Fruit fly (Drosophila melanogaster) whole organism, embryonic: Measurements from ENCODE around the gene CG12992.

ENCODE experiments used
- Atf6 ChIP-seq: fragments of 200-800 bp; sonication (Bioruptor generic); IDR thresholded peaks from 2 replicates; pipeline ENCODE4 v1.3.6; 2022; ENCODE audit warnings: missing biosample characterization, missing genetic modification characterization
- BEAF-32 ChIP-seq: fragments of 200-800 bp; sonication (Bioruptor generic); optimal IDR thresholded peaks from 3 replicates; lab custom pipeline; 2017; ENCODE audit warnings: missing biosample characterization, missing genetic modification characterization, mild to moderate bottlenecking, moderate library complexity, missing genetic modification reagents
- Bteb2 ChIP-seq: fragments of 200-800 bp; sonication (Bioruptor generic); optimal IDR thresholded peaks from 2 replicates; lab custom pipeline; 2016; ENCODE audit warnings: missing biosample characterization, missing genetic modification characterization
- CG10209 ChIP-seq: fragments of 200-800 bp; sonication (Bioruptor generic); optimal IDR thresholded peaks from 3 replicates; lab custom pipeline; 2017; ENCODE audit warnings: missing biosample characterization, mild to moderate bottlenecking, missing genetic modification characterization, missing genetic modification reagents
- CG10959 ChIP-seq: fragments of 200-800 bp; sonication (Bioruptor generic); IDR thresholded peaks from 2 replicates; pipeline ENCODE4 v1.3.6; 2022; ENCODE audit warnings: missing biosample characterization, missing genetic modification characterization
- CG11247 ChIP-seq: fragments of 200-800 bp; sonication (Bioruptor generic); IDR thresholded peaks from 2 replicates; pipeline ENCODE4 v1.3.6; 2022; ENCODE audit warnings: missing biosample characterization, missing genetic modification characterization
- CG12219 ChIP-seq: fragments of 200-800 bp; sonication (Bioruptor generic); optimal IDR thresholded peaks from 3 replicates; lab custom pipeline; 2018; ENCODE audit warnings: missing biosample characterization, mild to moderate bottlenecking, missing genetic modification characterization
- CG12391 ChIP-seq: fragments of 200-800 bp; sonication (Bioruptor generic); optimal IDR thresholded peaks from 3 replicates; lab custom pipeline; 2018; ENCODE audit warnings: missing biosample characterization, mild to moderate bottlenecking, missing genetic modification characterization, moderate library complexity
- CG14965 ChIP-seq: fragments of 200-800 bp; sonication (Bioruptor generic); optimal IDR thresholded peaks from 2 replicates; lab custom pipeline; 2016; ENCODE audit warnings: missing biosample characterization, missing genetic modification characterization, borderline replicate concordance
- CG15269 ChIP-seq: fragments of 200-800 bp; sonication (Bioruptor generic); optimal IDR thresholded peaks from 2 replicates; lab custom pipeline; 2018; ENCODE audit warnings: missing biosample characterization, mild to moderate bottlenecking, missing genetic modification characterization, moderate library complexity
- CG15601 ChIP-seq: fragments of 200-800 bp; sonication (Bioruptor generic); optimal IDR thresholded peaks from 3 replicates; lab custom pipeline; 2019; ENCODE audit warnings: missing biosample characterization, mild to moderate bottlenecking, missing genetic modification characterization, moderate library complexity
- CG17829 ChIP-seq: fragments of 200-800 bp; optimal IDR thresholded peaks from 2 replicates; lab custom pipeline; 2019; ENCODE audit warnings: missing biosample characterization, mild to moderate bottlenecking, missing genetic modification characterization, moderate library complexity
- CG2120 ChIP-seq: fragments of 200-800 bp; sonication (Bioruptor generic); optimal IDR thresholded peaks from 3 replicates; lab custom pipeline; 2016; ENCODE audit warnings: missing biosample characterization, missing genetic modification characterization
- CG2199 ChIP-seq: fragments of 200-800 bp; sonication (Bioruptor generic); IDR thresholded peaks from 3 replicates; pipeline ENCODE4 v1.3.6; 2022; ENCODE audit warnings: missing biosample characterization, missing genetic modification characterization
- CG2202 ChIP-seq: fragments of 200-800 bp; sonication (Bioruptor generic); optimal IDR thresholded peaks from 2 replicates; lab custom pipeline; 2018; ENCODE audit warnings: missing biosample characterization, mild to moderate bottlenecking, missing genetic modification characterization
- CG31224 ChIP-seq: fragments of 200-800 bp; sonication (Bioruptor generic); IDR thresholded peaks from 2 replicates; pipeline ENCODE4 v1.3.6; 2022; ENCODE audit warnings: missing biosample characterization, missing genetic modification characterization
- CG31388 ChIP-seq: fragments of 200-800 bp; sonication (Bioruptor generic); optimal IDR thresholded peaks from 2 replicates; lab custom pipeline; 2016; ENCODE audit warnings: missing biosample characterization, missing genetic modification characterization
- CG6683 ChIP-seq: fragments of 200-800 bp; sonication (Bioruptor generic); optimal IDR thresholded peaks from 2 replicates; lab custom pipeline; 2017; ENCODE audit warnings: missing biosample characterization, mild to moderate bottlenecking, missing genetic modification characterization, missing genetic modification reagents
- CG7556 ChIP-seq: fragments of 200-800 bp; sonication (Bioruptor generic); optimal IDR thresholded peaks from 2 replicates; lab custom pipeline; 2017; ENCODE audit warnings: missing biosample characterization, mild to moderate bottlenecking, missing genetic modification characterization
- CG8388 ChIP-seq: fragments of 200-800 bp; sonication (Bioruptor generic); optimal IDR thresholded peaks from 2 replicates; lab custom pipeline; 2019; ENCODE audit warnings: missing biosample characterization, mild to moderate bottlenecking, missing genetic modification characterization, moderate library complexity
- Elba2 ChIP-seq: fragments of 200-800 bp; sonication (Bioruptor generic); optimal IDR thresholded peaks from 3 replicates; lab custom pipeline; 2016; ENCODE audit warnings: missing biosample characterization, missing genetic modification characterization
- GATAe ChIP-seq: fragments of 200-800 bp; sonication (Bioruptor generic); conservative IDR thresholded peaks from 2 replicates; pipeline ENCODE4 v1.3.6; 2022; ENCODE audit warnings: missing biosample characterization, missing genetic modification characterization
- Jarid2 ChIP-seq: fragments of 200-800 bp; sonication (Bioruptor generic); optimal IDR thresholded peaks from 3 replicates; lab custom pipeline; 2017; ENCODE audit warnings: mild to moderate bottlenecking, missing biosample characterization, missing genetic modification reagents, missing genetic modification characterization
- Mes4 ChIP-seq: fragments of 200-800 bp; sonication (Bioruptor generic); optimal IDR thresholded peaks from 2 replicates; lab custom pipeline; 2016; ENCODE audit warnings: missing biosample characterization, missing genetic modification characterization
- Pdp1 ChIP-seq, 2 experiments: fragments of 200-800 bp; sonication (Bioruptor generic); optimal IDR thresholded peaks; 3 replicates each; lab custom pipeline; 2016; ENCODE audit warnings: missing biosample characterization in 2 of 2, missing genetic modification characterization in 2 of 2, mild to moderate bottlenecking in 1 of 2, moderate library complexity in 1 of 2
- Scr ChIP-seq: fragments of 200-800 bp; sonication (Bioruptor generic); IDR thresholded peaks from 2 replicates; pipeline ENCODE4 v1.3.6; 2022; ENCODE audit warnings: missing biosample characterization, missing genetic modification characterization; ENCODE audit not compliant: partially characterized antibody
- Sox100B ChIP-seq: fragments of 200-800 bp; sonication (Bioruptor generic); optimal IDR thresholded peaks from 3 replicates; lab custom pipeline; 2018; ENCODE audit warnings: missing biosample characterization, mild to moderate bottlenecking, missing genetic modification characterization
- Sry-δ ChIP-seq: fragments of 200-800 bp; sonication (Bioruptor generic); optimal IDR thresholded peaks from 2 replicates; lab custom pipeline; 2016; ENCODE audit warnings: missing biosample characterization, missing genetic modification characterization
- Trl ChIP-seq, 3 experiments: fragments of >200 bp in 2 of 3; fragments of 200-800 bp in 1 of 3; sonication (Bioruptor generic) in 1 of 3; optimal IDR thresholded peaks; 2 replicates in 1 of 3; 3 replicates in 2 of 3; lab custom pipeline; 2016 to 2017; ENCODE audit warnings: missing biosample characterization in 1 of 3, missing genetic modification characterization in 1 of 3
- Xrp1 ChIP-seq: fragments of 200-800 bp; sonication (Bioruptor generic); IDR thresholded peaks from 2 replicates; pipeline ENCODE4 v1.3.6; 2022; ENCODE audit warnings: missing biosample characterization, missing genetic modification characterization
- bsh ChIP-seq, 2 experiments: fragments of 200-800 bp; sonication (Bioruptor generic); optimal IDR thresholded peaks; 2 replicates each; lab custom pipeline; 2017 to 2018; ENCODE audit warnings: mild to moderate bottlenecking in 2 of 2, missing biosample characterization in 2 of 2, missing genetic modification characterization in 2 of 2, moderate library complexity in 1 of 2
- dati ChIP-seq: fragments of 200-800 bp; sonication (Bioruptor generic); IDR thresholded peaks from 2 replicates; pipeline ENCODE4 v1.3.6; 2022; ENCODE audit warnings: missing biosample characterization, missing genetic modification characterization
- disco-r ChIP-seq: fragments of 200-800 bp; sonication (Bioruptor generic); optimal IDR thresholded peaks from 2 replicates; lab custom pipeline; 2016; ENCODE audit warnings: missing biosample characterization, missing genetic modification characterization
- exex ChIP-seq: fragments of 200-800 bp; sonication (Bioruptor generic); optimal IDR thresholded peaks from 4 replicates; lab custom pipeline; 2018; ENCODE audit warnings: missing biosample characterization, mild to moderate bottlenecking, missing genetic modification characterization, moderate library complexity
- gem ChIP-seq: fragments of 200-800 bp; sonication (Bioruptor generic); optimal IDR thresholded peaks from 2 replicates; lab custom pipeline; 2019; ENCODE audit warnings: missing biosample characterization, mild to moderate bottlenecking, missing genetic modification characterization, moderate library complexity
- gsb-n ChIP-seq: fragments of 200-800 bp; sonication (Bioruptor generic); optimal IDR thresholded peaks from 3 replicates; lab custom pipeline; 2018; ENCODE audit warnings: missing biosample characterization, mild to moderate bottlenecking, missing genetic modification characterization
- jing ChIP-seq: fragments of 200-800 bp; sonication (Bioruptor generic); optimal IDR thresholded peaks from 2 replicates; lab custom pipeline; 2018; ENCODE audit warnings: missing biosample characterization, mild to moderate bottlenecking, missing genetic modification characterization
- mam ChIP-seq: fragments of 200-800 bp; sonication (Bioruptor generic); optimal IDR thresholded peaks from 3 replicates; lab custom pipeline; 2016; ENCODE audit warnings: missing biosample characterization, missing genetic modification characterization
- pb ChIP-seq: fragments of 200-800 bp; sonication (Bioruptor generic); optimal IDR thresholded peaks from 3 replicates; lab custom pipeline; 2016; ENCODE audit warnings: missing biosample characterization, missing genetic modification characterization
- prd ChIP-seq, 3 experiments: fragments of >200 bp in 2 of 3; fragments of 200-800 bp in 1 of 3; sonication (Bioruptor generic) in 1 of 3; optimal IDR thresholded peaks in 2 of 3; IDR thresholded peaks in 1 of 3; 2 replicates in 2 of 3; 3 replicates in 1 of 3; pipeline versions ENCODE4 v1.3.6 to Lab custom; 2017 to 2022; ENCODE audit warnings: missing biosample characterization in 1 of 3, missing genetic modification characterization in 1 of 3
- psq ChIP-seq: fragments of 200-800 bp; sonication (Bioruptor generic); optimal IDR thresholded peaks from 2 replicates; lab custom pipeline; 2017; ENCODE audit warnings: missing biosample characterization, missing genetic modification characterization
- schlank ChIP-seq: fragments of 200-800 bp; sonication (Bioruptor generic); optimal IDR thresholded peaks from 2 replicates; lab custom pipeline; 2018; ENCODE audit warnings: missing biosample characterization, mild to moderate bottlenecking, missing genetic modification characterization
- seq ChIP-seq: fragments of 200-800 bp; sonication (Bioruptor generic); IDR thresholded peaks from 2 replicates; pipeline ENCODE4 v1.3.6; 2022; ENCODE audit warnings: missing biosample characterization, missing genetic modification characterization
- slbo ChIP-seq: fragments of 200-800 bp; sonication (Bioruptor generic); IDR thresholded peaks from 2 replicates; pipeline ENCODE4 v1.3.6; 2022; ENCODE audit warnings: missing biosample characterization, missing genetic modification characterization
- stc ChIP-seq: fragments of 200-800 bp; sonication (Bioruptor generic); IDR thresholded peaks from 2 replicates; pipeline ENCODE4 v1.3.6; 2022; ENCODE audit warnings: missing biosample characterization, missing genetic modification characterization
- tap ChIP-seq: fragments of 200-800 bp; optimal IDR thresholded peaks from 3 replicates; lab custom pipeline; 2019; ENCODE audit warnings: missing biosample characterization, mild to moderate bottlenecking, missing genetic modification characterization, moderate library complexity
- tup ChIP-seq: fragments of 200-800 bp; sonication (Bioruptor generic); optimal IDR thresholded peaks from 2 replicates; lab custom pipeline; 2016; ENCODE audit warnings: missing biosample characterization, mild to moderate bottlenecking, missing genetic modification characterization, moderate library complexity
- tx ChIP-seq: fragments of 200-800 bp; sonication (Bioruptor generic); optimal IDR thresholded peaks from 2 replicates; lab custom pipeline; 2016; ENCODE audit warnings: missing biosample characterization, missing genetic modification characterization
- zfh1 ChIP-seq: fragments of 200-800 bp; sonication (Bioruptor generic); IDR thresholded peaks from 3 replicates; pipeline ENCODE4 v1.3.6; 2022; ENCODE audit warnings: missing biosample characterization, missing genetic modification characterization

Gene CG12992

DNA sequence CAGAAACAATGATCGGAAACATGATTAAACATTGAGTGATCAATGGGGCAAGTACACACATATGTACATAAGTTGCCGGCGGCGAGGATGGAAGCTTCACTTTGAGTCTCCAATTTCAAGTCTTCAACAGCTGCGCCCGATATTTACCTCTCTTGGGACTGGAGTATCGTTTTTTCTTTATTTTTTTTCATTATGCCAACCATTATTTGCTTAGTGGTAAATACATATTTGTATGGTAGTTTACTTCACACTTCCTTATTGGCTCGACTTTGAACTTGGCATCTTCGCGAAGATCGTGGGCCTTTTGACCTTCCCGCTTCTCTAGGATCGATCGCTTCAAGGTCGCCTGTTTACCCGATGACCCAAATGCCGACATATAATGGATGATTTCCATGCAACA is 6.0 kb upstream of the CG12992 start (continued):
- TF ChIP-seq CG12391 (tag; lab: Kevin White, UChicago), result no peak
- no peak for TF ChIP-seq Jarid2
- no peak for TF ChIP-seq tx (GFP tag; lab: Kevin White, UChicago)
- no peak for TF ChIP-seq Scr (GFP tag; lab: Robert Waterston, UW)
- no peak for TF ChIP-seq CG2199
- TF ChIP-seq Trl (optimal IDR thresholded peaks at IDR 0.05; lab: Kevin White, UChicago), result no peak
- peak; percentile 56 for TF ChIP-seq Trl (GFP tag; optimal IDR thresholded peaks at IDR 0.05; lab: Kevin White, UChicago)
- TF ChIP-seq exex (tag; lab: Kevin White, UChicago), result no peak
- TF ChIP-seq Xrp1 (GFP tag; lab: Robert Waterston, UW), result peak; percentile 42; the same call in 1 of the 2 replicates
- TF ChIP-seq CG7556 (GFP tag; lab: Kevin White, UChicago), result no peak
- no peak for TF ChIP-seq CG2202 (tag; lab: Kevin White, UChicago)
- peak; percentile 38 for TF ChIP-seq Sox100B
- TF ChIP-seq CG15601 (tag; lab: Kevin White, UChicago), result peak; percentile 35
- TF ChIP-seq Mes4 (GFP tag; lab: Kevin White, UChicago), result peak; percentile 8
- TF ChIP-seq disco-r (GFP tag; lab: Kevin White, UChicago), result no peak
- no peak for TF ChIP-seq CG17829 (tag; lab: Kevin White, UChicago)
- no peak for TF ChIP-seq slbo (GFP tag; lab: Robert Waterston, UW)
- TF ChIP-seq dati (GFP tag; lab: Robert Waterston, UW), result no peak
- TF ChIP-seq CG6683 (GFP tag; lab: Kevin White, UChicago), result no peak
- peak; percentile 5 for TF ChIP-seq Sry-δ (GFP tag; lab: Kevin White, UChicago)
- TF ChIP-seq pb, result no peak
- TF ChIP-seq tap (tag; lab: Kevin White, UChicago), result no peak
- peak; percentile 47; the same call in 1 of the 2 replicates for TF ChIP-seq Atf6 (GFP tag; lab: Robert Waterston, UW)
- peak; percentile 10 for TF ChIP-seq CG8388 (GFP tag; lab: Kevin White, UChicago)
- TF ChIP-seq gem (tag; lab: Kevin White, UChicago), result peak; percentile 52
- no peak for TF ChIP-seq BEAF-32 (GFP tag; lab: Kevin White, UChicago)
- TF ChIP-seq mam (GFP tag; lab: Kevin White, UChicago), result no peak
- no peak for TF ChIP-seq gsb-n
- TF ChIP-seq jing (GFP tag; lab: Kevin White, UChicago), result no peak
- peak in 1 of 2 experiments; percentile 45 for TF ChIP-seq bsh (GFP tag; optimal IDR thresholded peaks at IDR 0.05; lab: Kevin White, UChicago)
- no peak for TF ChIP-seq CG31388 (GFP tag; lab: Kevin White, UChicago)
- no peak for TF ChIP-seq prd (optimal IDR thresholded peaks at IDR 0.05; lab: Kevin White, UChicago)
- no peak for TF ChIP-seq prd (GFP tag; IDR thresholded peaks at IDR 0.05; lab: Robert Waterston, UW)
- peak; percentile 37; the same call in 1 of the 2 replicates for TF ChIP-seq stc (GFP tag; lab: Robert Waterston, UW)
- TF ChIP-seq CG14965 (GFP tag; lab: Kevin White, UChicago), result no peak
- peak; percentile 53; the same call in 1 of the 2 replicates for TF ChIP-seq seq (GFP tag; lab: Robert Waterston, UW)
- TF ChIP-seq psq (GFP tag; lab: Kevin White, UChicago), result no peak
- no peak for TF ChIP-seq CG31224 (GFP tag; lab: Robert Waterston, UW)
- TF ChIP-seq CG15269 (tag; lab: Kevin White, UChicago), result peak; percentile 48
- TF ChIP-seq CG10209 (GFP tag; lab: Kevin White, UChicago), result peak; percentile 52
- peak; percentile 32 for TF ChIP-seq tup (GFP tag; lab: Kevin White, UChicago)
- TF ChIP-seq Bteb2 (GFP tag; lab: Kevin White, UChicago), result no peak
- TF ChIP-seq CG11247, result no peak
- TF ChIP-seq CG12219, result peak; percentile 10
- TF ChIP-seq zfh1 (GFP tag; lab: Robert Waterston, UW), result peak; percentile 39; the same call in 1 of the 3 replicates
- no peak for TF ChIP-seq Pdp1 (GFP tag; optimal IDR thresholded peaks at IDR 0.05; lab: Kevin White, UChicago)
- TF ChIP-seq schlank (tag; lab: Kevin White, UChicago), result no peak
- TF ChIP-seq GATAe (GFP tag; lab: Robert Waterston, UW), result no peak
- no peak for TF ChIP-seq Elba2
- TF ChIP-seq CG10959 (GFP tag; lab: Robert Waterston, UW), result no peak
- peak; percentile 5 for TF ChIP-seq CG2120 (GFP tag; lab: Kevin White, UChicago)
